Worm (Caenorhabditis elegans) whole organism, young adult: ENCODE measurements around the gene alkb-7.

Experiments used
- B0019.2 ChIP-seq: fragments of 200-800 bp; sonication (Bioruptor generic); conservative IDR thresholded peaks from 2 replicates; pipeline ENCODE4 v1.3.6; 2022; ENCODE audit warnings: missing genetic modification reagents, missing genetic modification characterization, missing compliant biosample characterization
- C06A6.2 ChIP-seq: fragments of 200-800 bp; sonication (Bioruptor generic); conservative IDR thresholded peaks from 2 replicates; pipeline ENCODE4 v1.3.6; 2022; ENCODE audit warnings: missing genetic modification characterization, missing compliant biosample characterization
- C17E4.6 ChIP-seq: fragments of 200-800 bp; sonication (Bioruptor generic); IDR thresholded peaks from 2 replicates; pipeline ENCODE4 v1.3.6; 2022; ENCODE audit warnings: missing genetic modification reagents, missing genetic modification characterization, missing compliant biosample characterization
- D2030.7 ChIP-seq: fragments of 200-800 bp; sonication (Bioruptor generic); IDR thresholded peaks from 2 replicates; pipeline ENCODE4 v1.3.6; 2022; ENCODE audit warnings: missing genetic modification reagents, missing genetic modification characterization, missing compliant biosample characterization
- F33H1.4 ChIP-seq: fragments of 200-800 bp; sonication (Bioruptor generic); IDR thresholded peaks from 2 replicates; pipeline ENCODE4 v1.3.6; 2022; ENCODE audit warnings: missing genetic modification reagents, missing genetic modification characterization, missing compliant biosample characterization
- F52B5.7 ChIP-seq: sonication (generic microtip); optimal IDR thresholded peaks from 2 replicates; lab custom pipeline; 2016; ENCODE audit warnings: mild to moderate bottlenecking, missing genetic modification characterization, missing compliant biosample characterization
- K11D2.4 ChIP-seq: fragments of 200-800 bp; sonication (Bioruptor generic); IDR thresholded peaks from 2 replicates; pipeline ENCODE4 v1.3.6; 2022; ENCODE audit warnings: missing genetic modification reagents, missing genetic modification characterization, missing compliant biosample characterization
- T07F8.4 ChIP-seq: sonication (generic microtip); optimal IDR thresholded peaks from 2 replicates; lab custom pipeline; 2016; ENCODE audit warnings: mild to moderate bottlenecking, missing genetic modification characterization, moderate library complexity, missing compliant biosample characterization
- Y56A3A.18 ChIP-seq: fragments of 200-800 bp; sonication (Bioruptor generic); IDR thresholded peaks from 2 replicates; pipeline ENCODE4 v1.3.6; 2022; ENCODE audit warnings: missing genetic modification reagents, missing genetic modification characterization, missing compliant biosample characterization
- Y67H2A.10 ChIP-seq: fragments of 200-800 bp; sonication (Bioruptor generic); conservative IDR thresholded peaks from 2 replicates; pipeline ENCODE4 v1.3.6; 2022; ENCODE audit warnings: missing genetic modification reagents, missing genetic modification characterization, missing compliant biosample characterization
- Y79H2A.3 ChIP-seq: fragments of 200-800 bp; sonication (Bioruptor generic); conservative IDR thresholded peaks from 2 replicates; pipeline ENCODE4 v1.3.6; 2022; ENCODE audit warnings: missing genetic modification reagents, missing genetic modification characterization, missing compliant biosample characterization
- ZK185.1 ChIP-seq: sonication (generic microtip); optimal IDR thresholded peaks from 2 replicates; lab custom pipeline; 2016; ENCODE audit warnings: mild to moderate bottlenecking, missing genetic modification characterization, missing compliant biosample characterization; ENCODE audit not compliant: poor library complexity, severe bottlenecking
- aptf-2 ChIP-seq: fragments of 200-800 bp; sonication (Bioruptor generic); conservative IDR thresholded peaks from 2 replicates; pipeline ENCODE4 v1.3.6; 2022; ENCODE audit warnings: missing genetic modification reagents, missing genetic modification characterization, missing compliant biosample characterization
- athp-1 ChIP-seq: sonication (generic microtip); optimal IDR thresholded peaks from 2 replicates; lab custom pipeline; 2017; ENCODE audit warnings: mild to moderate bottlenecking, missing genetic modification characterization, missing compliant biosample characterization
- attf-3 ChIP-seq: fragments of 200-800 bp; sonication (Bioruptor generic); conservative IDR thresholded peaks from 2 replicates; pipeline ENCODE4 v1.3.6; 2022; ENCODE audit warnings: missing genetic modification reagents, missing genetic modification characterization, missing compliant biosample characterization
- attf-5 ChIP-seq: fragments of 200-800 bp; sonication (Bioruptor generic); optimal IDR thresholded peaks from 2 replicates; lab custom pipeline; 2018; ENCODE audit warnings: mild to moderate bottlenecking, missing genetic modification characterization, missing compliant biosample characterization
- ccch-3 ChIP-seq: fragments of 200-800 bp; sonication (Bioruptor generic); optimal IDR thresholded peaks from 2 replicates; lab custom pipeline; 2018; ENCODE audit warnings: mild to moderate bottlenecking, missing genetic modification characterization, missing compliant biosample characterization
- ceh-100 ChIP-seq: fragments of 200-800 bp; sonication (Bioruptor generic); IDR thresholded peaks from 2 replicates; pipeline ENCODE4 v1.3.6; 2022; ENCODE audit warnings: missing genetic modification reagents, missing genetic modification characterization, missing compliant biosample characterization
- ceh-27 ChIP-seq: fragments of 200-800 bp; sonication (Bioruptor generic); optimal IDR thresholded peaks from 2 replicates; lab custom pipeline; 2018; ENCODE audit warnings: mild to moderate bottlenecking, missing genetic modification characterization, moderate library complexity, missing compliant biosample characterization
- ceh-40 ChIP-seq: fragments of 200-800 bp; sonication (Bioruptor generic); IDR thresholded peaks from 2 replicates; pipeline ENCODE4 v1.3.6; 2022; ENCODE audit warnings: missing genetic modification characterization, missing compliant biosample characterization
- ceh-58 ChIP-seq: fragments of 200-800 bp; sonication (Bioruptor generic); IDR thresholded peaks from 2 replicates; pipeline ENCODE4 v1.3.6; 2022; ENCODE audit warnings: missing genetic modification characterization, missing compliant biosample characterization
- ceh-79 ChIP-seq: sonication (generic microtip); optimal IDR thresholded peaks from 2 replicates; lab custom pipeline; 2017; ENCODE audit warnings: mild to moderate bottlenecking, missing genetic modification characterization, missing compliant biosample characterization
- ceh-91 ChIP-seq: fragments of 200-800 bp; sonication (Bioruptor generic); IDR thresholded peaks from 2 replicates; pipeline ENCODE4 v1.3.6; 2022; ENCODE audit warnings: missing genetic modification reagents, missing genetic modification characterization, missing compliant biosample characterization
- dox-1 ChIP-seq: fragments of 200-800 bp; sonication (Bioruptor generic); IDR thresholded peaks from 2 replicates; pipeline ENCODE4 v1.3.6; 2022; ENCODE audit warnings: missing genetic modification reagents, missing genetic modification characterization, missing compliant biosample characterization
- dpl-1 ChIP-seq: fragments of 150-350 bp; optimal IDR thresholded peaks from 2 replicates; lab custom pipeline; 2014; ENCODE audit warnings: missing biosample characterization, missing genetic modification reagents, missing genetic modification characterization
- egl-18 ChIP-seq: fragments of 200-800 bp; sonication (Bioruptor generic); IDR thresholded peaks from 2 replicates; pipeline ENCODE4 v1.3.6; 2022; ENCODE audit warnings: missing genetic modification reagents, missing genetic modification characterization, missing compliant biosample characterization
- ekl-4 ChIP-seq: fragments of 200-800 bp; sonication (Bioruptor generic); IDR thresholded peaks from 2 replicates; pipeline ENCODE4 v1.3.6; 2022; ENCODE audit warnings: missing genetic modification reagents, missing genetic modification characterization, missing compliant biosample characterization
- gei-17 ChIP-seq: fragments of 200-800 bp; sonication (Bioruptor generic); optimal IDR thresholded peaks from 2 replicates; lab custom pipeline; 2018; ENCODE audit warnings: mild to moderate bottlenecking, missing genetic modification characterization, missing compliant biosample characterization
- hlh-12 ChIP-seq: sonication (generic microtip); optimal IDR thresholded peaks from 2 replicates; lab custom pipeline; 2016; ENCODE audit warnings: missing genetic modification characterization, missing compliant biosample characterization
- hmg-20 ChIP-seq: fragments of 200-800 bp; sonication (Bioruptor generic); IDR thresholded peaks from 2 replicates; pipeline ENCODE4 v1.3.6; 2022; ENCODE audit warnings: missing genetic modification reagents, missing genetic modification characterization, missing compliant biosample characterization
- hsf-1 ChIP-seq: fragments of 200-800 bp; sonication (Bioruptor generic); IDR thresholded peaks from 2 replicates; pipeline ENCODE4 v1.3.6; 2022; ENCODE audit warnings: missing genetic modification reagents, missing genetic modification characterization, missing compliant biosample characterization
- lin-26 ChIP-seq: fragments of 200-800 bp; sonication (Bioruptor generic); IDR thresholded peaks from 2 replicates; pipeline ENCODE4 v1.3.6; 2022; ENCODE audit warnings: missing genetic modification reagents, missing genetic modification characterization, missing compliant biosample characterization
- lin-35 ChIP-seq, 3 experiments: fragments of 150-350 bp in 2 of 3; sonication (generic microtip) in 1 of 3; optimal IDR thresholded peaks; 2 replicates each; lab custom pipeline; 2014 to 2018; ENCODE audit warnings: missing biosample characterization in 3 of 3, missing genetic modification characterization in 3 of 3, missing genetic modification reagents in 3 of 3
- lin-40 ChIP-seq: sonication (generic microtip); optimal IDR thresholded peaks from 2 replicates; lab custom pipeline; 2016; ENCODE audit warnings: missing genetic modification characterization, mild to moderate bottlenecking, missing compliant biosample characterization, missing genotype, missing genetic modification reagents
- lin-54 ChIP-seq: fragments of 200-800 bp; sonication (Bioruptor generic); optimal IDR thresholded peaks from 2 replicates; lab custom pipeline; 2018; ENCODE audit warnings: mild to moderate bottlenecking, missing genetic modification characterization, missing compliant biosample characterization
- madf-10 ChIP-seq: sonication (generic microtip); optimal IDR thresholded peaks from 2 replicates; lab custom pipeline; 2016; ENCODE audit warnings: mild to moderate bottlenecking, missing genetic modification characterization, missing compliant biosample characterization
- mcd-1 ChIP-seq: fragments of 200-800 bp; sonication (Bioruptor generic); IDR thresholded peaks from 2 replicates; pipeline ENCODE4 v1.3.6; 2022; ENCODE audit warnings: missing genetic modification reagents, missing genetic modification characterization, missing compliant biosample characterization
- nhr-120 ChIP-seq: fragments of 200-800 bp; sonication (Bioruptor generic); IDR thresholded peaks from 2 replicates; pipeline ENCODE4 v1.3.6; 2022; ENCODE audit warnings: missing genetic modification characterization, missing compliant biosample characterization
- pbrm-1 ChIP-seq: fragments of 200-800 bp; sonication (Bioruptor generic); IDR thresholded peaks from 2 replicates; pipeline ENCODE4 v1.3.6; 2022; ENCODE audit warnings: missing genetic modification reagents, missing genetic modification characterization, missing compliant biosample characterization
- snpc-3.4 ChIP-seq: sonication (generic microtip); optimal IDR thresholded peaks from 2 replicates; lab custom pipeline; 2017; ENCODE audit warnings: missing genetic modification characterization, mild to moderate bottlenecking, missing compliant biosample characterization, antibody characterized with exemption, moderate library complexity, missing genotype, missing genetic modification reagents
- somi-1 ChIP-seq: fragments of 200-800 bp; sonication (Bioruptor generic); optimal IDR thresholded peaks from 2 replicates; lab custom pipeline; 2018; ENCODE audit warnings: mild to moderate bottlenecking, missing genetic modification characterization, missing compliant biosample characterization
- tbp1 ChIP-seq: fragments of 200-800 bp; sonication (Bioruptor generic); optimal IDR thresholded peaks from 2 replicates; lab custom pipeline; 2018; ENCODE audit warnings: mild to moderate bottlenecking, missing genetic modification characterization, missing compliant biosample characterization
- xnd-1 ChIP-seq: sonication (generic microtip); optimal IDR thresholded peaks from 2 replicates; lab custom pipeline; 2016; ENCODE audit warnings: missing genotype, missing genetic modification reagents, missing genetic modification characterization, missing compliant biosample characterization
- ztf-6 ChIP-seq: fragments of 200-800 bp; sonication (Bioruptor generic); IDR thresholded peaks from 2 replicates; pipeline ENCODE4 v1.3.6; 2022; ENCODE audit warnings: missing genetic modification reagents, missing genetic modification characterization, missing compliant biosample characterization

Gene alkb-7

ce11 chrII:12739306-12739705, 48.6 kb downstream of the alkb-7 start (continued):
- TF ChIP-seq C17E4.6 (GFP tag; lab: Robert Waterston, UW), result peak; percentile 58; the same call in 1 of the 2 replicates
- TF ChIP-seq ceh-79 (tag; lab: Kevin White, UChicago), result no peak
- TF ChIP-seq F33H1.4 (GFP tag; lab: Robert Waterston, UW), result peak; percentile 85
- TF ChIP-seq ceh-91 (GFP tag; lab: Robert Waterston, UW), result peak; percentile 96
- TF ChIP-seq Y79H2A.3 (GFP tag; lab: Robert Waterston, UW), result peak; percentile 78; the same call in 1 of the 2 replicates
- peak in 2 of 3 experiments; percentile 12 to 66 for TF ChIP-seq lin-35 (GFP tag; optimal IDR thresholded peaks at IDR 0.05; lab: Kevin White, UChicago)
- TF ChIP-seq C06A6.2, result no peak
- peak; percentile 93 for TF ChIP-seq snpc-3.4 (tag; lab: Kevin White, UChicago)
- TF ChIP-seq lin-26 (GFP tag; lab: Robert Waterston, UW), result no peak
- no peak for TF ChIP-seq ceh-40
- TF ChIP-seq ZK185.1 (tag; lab: Kevin White, UChicago), result no peak
- TF ChIP-seq ccch-3 (GFP tag; lab: Kevin White, UChicago), result no peak
- 0 out of 2 replicates have a peak, but pooled peaks have one; percentile 50 for TF ChIP-seq aptf-2 (GFP tag; lab: Robert Waterston, UW)
- TF ChIP-seq xnd-1 (tag; lab: Kevin White, UChicago), result peak; percentile 94
- TF ChIP-seq attf-3 (GFP tag; lab: Robert Waterston, UW), result peak; percentile 59
- TF ChIP-seq ztf-6 (GFP tag; lab: Robert Waterston, UW), result no peak
- no peak for TF ChIP-seq hmg-20 (GFP tag; lab: Robert Waterston, UW)
- TF ChIP-seq ceh-100 (GFP tag; lab: Robert Waterston, UW), result peak; percentile 57; the same call in 1 of the 2 replicates
- no peak for TF ChIP-seq T07F8.4 (tag; lab: Kevin White, UChicago)
- no peak for TF ChIP-seq nhr-120 (GFP tag; lab: Robert Waterston, UW)
- no peak for TF ChIP-seq ceh-27 (GFP tag; lab: Kevin White, UChicago)
- no peak for TF ChIP-seq Y56A3A.18 (GFP tag; lab: Robert Waterston, UW)
- peak; percentile 69 for TF ChIP-seq Y67H2A.10 (GFP tag; lab: Robert Waterston, UW)
- TF ChIP-seq dox-1 (GFP tag; lab: Robert Waterston, UW), result peak; percentile 58

DNA sequence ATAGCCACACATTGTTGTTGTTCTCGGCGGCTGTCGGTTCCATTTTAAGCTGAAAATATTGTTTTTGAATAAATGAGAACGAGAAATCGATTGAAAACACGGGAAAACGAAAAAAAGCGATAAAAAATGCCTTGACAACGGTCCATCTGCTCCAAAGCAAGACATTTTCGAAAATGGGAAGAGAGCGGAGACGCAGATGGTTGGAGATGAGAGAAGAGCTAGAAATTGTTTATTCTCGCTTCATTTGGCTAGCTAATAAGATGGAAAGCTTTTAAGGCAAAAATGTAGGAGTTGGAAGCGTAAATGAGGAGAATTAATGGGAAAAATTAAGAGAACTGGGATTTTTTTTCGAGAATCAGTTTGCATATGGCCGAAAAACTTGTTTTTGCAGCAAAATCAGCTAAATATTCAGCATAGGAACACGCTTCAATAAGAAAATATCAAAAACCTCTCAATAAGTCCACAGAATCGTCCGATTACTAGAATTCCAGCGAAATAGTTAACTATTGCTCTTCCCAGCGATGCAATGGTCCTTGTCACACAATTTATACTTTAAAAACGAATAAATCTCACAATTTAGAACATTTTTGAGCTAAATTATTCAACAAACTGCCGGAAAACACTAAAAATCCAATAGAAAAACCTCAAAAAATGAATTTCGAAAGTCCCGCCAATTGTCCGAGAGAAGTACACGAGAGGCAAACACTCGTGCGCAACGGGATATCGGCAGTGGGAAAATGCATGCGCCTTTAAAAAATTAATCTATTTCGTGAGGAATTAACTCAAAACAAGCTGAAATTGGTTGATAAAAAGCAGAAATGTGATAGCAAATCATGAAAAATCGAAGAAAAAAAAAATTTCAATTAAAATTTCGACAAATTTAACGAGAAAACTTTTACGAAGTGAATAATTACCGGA, 49.4 kb downstream of the alkb-7 start, which contains the start of gene pisy-1:
Gene pisy-1, minus strand, starts transcription at position 51 of the 918 bp plus-strand sequence.
- TF ChIP-seq F33H1.4 (GFP tag; lab: Robert Waterston, UW), result peak; percentile 55
- TF ChIP-seq hlh-12 (tag; lab: Kevin White, UChicago), result no peak
- peak; percentile 16; the same call in 1 of the 2 replicates for TF ChIP-seq pbrm-1
- TF ChIP-seq dpl-1 (GFP tag; lab: Kevin White, UChicago), result peak; percentile 53
- no peak for TF ChIP-seq tbp1 (GFP tag; lab: Kevin White, UChicago)
- TF ChIP-seq ceh-100 (GFP tag; lab: Robert Waterston, UW), result no peak
- no peak for TF ChIP-seq madf-10 (tag; lab: Kevin White, UChicago)
- TF ChIP-seq egl-18 (GFP tag; lab: Robert Waterston, UW), result 0 out of 2 replicates have a peak, but pooled peaks have one; percentile 44
- peak in 1 of 3 experiments; percentile 56 for TF ChIP-seq lin-35 (GFP tag; optimal IDR thresholded peaks at IDR 0.05; lab: Kevin White, UChicago)
- no peak for TF ChIP-seq ekl-4 (GFP tag; lab: Robert Waterston, UW)
- TF ChIP-seq lin-54, result peak; percentile 70
- 0 out of 2 replicates have a peak, but pooled peaks have one; percentile 44 for TF ChIP-seq lin-26 (GFP tag; lab: Robert Waterston, UW)
- TF ChIP-seq attf-5 (GFP tag; lab: Kevin White, UChicago), result peak; percentile 19
- TF ChIP-seq athp-1 (tag; lab: Kevin White, UChicago), result peak; percentile 18
- TF ChIP-seq mcd-1 (GFP tag; lab: Robert Waterston, UW), result no peak
- 0 out of 2 replicates have a peak, but pooled peaks have one; percentile 44 for TF ChIP-seq hsf-1
- no peak for TF ChIP-seq K11D2.4 (GFP tag; lab: Robert Waterston, UW)
- no peak for TF ChIP-seq lin-40 (tag; lab: Kevin White, UChicago)
- no peak for TF ChIP-seq B0019.2 (GFP tag; lab: Robert Waterston, UW)
- 0 out of 2 replicates have a peak, but pooled peaks have one; percentile 6 for TF ChIP-seq ceh-58 (GFP tag; lab: Robert Waterston, UW)
- no peak for TF ChIP-seq gei-17
- no peak for TF ChIP-seq F52B5.7 (tag; lab: Kevin White, UChicago)
- TF ChIP-seq D2030.7 (GFP tag; lab: Robert Waterston, UW), result peak; percentile 31
- TF ChIP-seq somi-1 (GFP tag; lab: Kevin White, UChicago), result no peak
